Worm (Caenorhabditis elegans): ENCODE data around the gene lurp-2.

Gene lurp-2

ce11 chrV:13432364-13432763 lies 21.1 kb upstream of the lurp-2 start, which contains the start of gene srd-17:
TSS of gene srd-17 (minus strand) at chrV:13432714.
- TF ChIP-seq jun-1 (tag; optimal IDR thresholded peaks at IDR 0.05), result no peak
- TF ChIP-seq Y116A8C.19 (tag; optimal IDR thresholded peaks at IDR 0.05; ENCODE audit: borderline replicate concordance), result no peak
- no peak for TF ChIP-seq ceh-82 (tag; optimal IDR thresholded peaks at IDR 0.05)
- TF ChIP-seq elt-2 (tag; optimal IDR thresholded peaks at IDR 0.05), result no peak
- TF ChIP-seq lin-39 (tag; optimal IDR thresholded peaks at IDR 0.05), result no peak

ce11 chrV:13437473-13438074 lies 15.9 kb upstream of the lurp-2 start, which contains the start of gene mes-4:
TSS of gene mes-4 (minus strand) at chrV:13437545.
- TF ChIP-seq egl-27 (tag; optimal IDR thresholded peaks at IDR 0.05), result no peak
- no peak for TF ChIP-seq F16B12.6 (tag; optimal IDR thresholded peaks at IDR 0.05)
- no peak for TF ChIP-seq nhr-11 (tag; optimal IDR thresholded peaks at IDR 0.05)
- TF ChIP-seq tbx-2 (tag; optimal IDR thresholded peaks at IDR 0.05), result no peak
- TF ChIP-seq unc-86 (tag; optimal IDR thresholded peaks at IDR 0.05), result no peak
- no peak for TF ChIP-seq mep-1 (tag; optimal IDR thresholded peaks at IDR 0.05)
- TF ChIP-seq blmp-1 (tag; optimal IDR thresholded peaks at IDR 0.05), result peak; percentile 4
- TF ChIP-seq efl-1 (optimal IDR thresholded peaks at IDR 0.05), result peak in 1 of 2 experiments; percentile 78
- peak; percentile 83 to 98 for TF ChIP-seq efl-1 (GFP tag; optimal IDR thresholded peaks at IDR 0.05 in 1 of 2)
- TF ChIP-seq ama-1 (optimal IDR thresholded peaks at IDR 0.05), result no peak
- TF ChIP-seq fos-1 (tag; optimal IDR thresholded peaks at IDR 0.05), result no peak
- TF ChIP-seq hlh-4 (tag; optimal IDR thresholded peaks at IDR 0.05), result no peak
- TF ChIP-seq dpl-1 (GFP tag; optimal IDR thresholded peaks at IDR 0.05), result peak; percentile 62 to 86 (median 81)
- no peak for TF ChIP-seq unc-130 (tag; optimal IDR thresholded peaks at IDR 0.05)
- TF ChIP-seq efl-3 (GFP tag; optimal IDR thresholded peaks at IDR 0.05), result no peak
- no peak for TF ChIP-seq lin-13 (GFP tag; optimal IDR thresholded peaks at IDR 0.05)
- no peak for TF ChIP-seq xbp-1 (tag; optimal IDR thresholded peaks at IDR 0.05)
- no peak for TF ChIP-seq rnt-1 (tag; optimal IDR thresholded peaks at IDR 0.05)
- peak; percentile 51 to 87 for TF ChIP-seq lin-35 (GFP tag; optimal IDR thresholded peaks at IDR 0.05)
- TF ChIP-seq nhr-20 (tag; optimal IDR thresholded peaks at IDR 0.05), result no peak
- TF ChIP-seq ceh-82 (tag; optimal IDR thresholded peaks at IDR 0.05), result no peak
- TF ChIP-seq zag-1 (tag; optimal IDR thresholded peaks at IDR 0.05), result no peak
- TF ChIP-seq aly-2 (tag; optimal IDR thresholded peaks at IDR 0.05), result no peak
- TF ChIP-seq skn-1 (tag; optimal IDR thresholded peaks at IDR 0.05), result no peak
- no peak for TF ChIP-seq nhr-28 (tag; optimal IDR thresholded peaks at IDR 0.05)
- no peak for TF ChIP-seq unc-62 (GFP tag; optimal IDR thresholded peaks at IDR 0.05)
- TF ChIP-seq zip-4 (GFP tag; optimal IDR thresholded peaks at IDR 0.05), result no peak
- no peak for TF ChIP-seq nhr-90 (tag; optimal IDR thresholded peaks at IDR 0.05; ENCODE audit: poor library complexity)
- TF ChIP-seq hpl-2 (GFP tag; optimal IDR thresholded peaks at IDR 0.05), result no peak
- TF ChIP-seq mab-9 (GFP tag; IDR thresholded peaks at IDR 0.05), result no peak
- TF ChIP-seq nhr-47 (tag; optimal IDR thresholded peaks at IDR 0.05), result no peak
- TF ChIP-seq pag-3 (tag; optimal IDR thresholded peaks at IDR 0.05; ENCODE audit: borderline replicate concordance, insufficient read depth), result no peak
- TF ChIP-seq tlp-1 (tag; optimal IDR thresholded peaks at IDR 0.05), result no peak
- TF ChIP-seq dsc-1 (tag; optimal IDR thresholded peaks at IDR 0.05), result no peak

ce11 chrV:13441661-13442060 lies 11.8 kb upstream of the lurp-2 start, which contains the start of gene col-162:
TSS of gene col-162 (plus strand) at chrV:13441961.
- TF ChIP-seq sox-4 (tag; optimal IDR thresholded peaks at IDR 0.05), result no peak
- TF ChIP-seq pax-3 (tag; optimal IDR thresholded peaks at IDR 0.05), result no peak

Data from whole organism, L1 larva.